Worm (Caenorhabditis elegans) whole organism, L4 larva: ENCODE data around the gene C02F5.10.
A peak's percentile ranks its signal among the peaks of the same experiment; 100 is the strongest.

Experiments used
- aly-2 ChIP-seq: sonication (generic microtip); optimal IDR thresholded peaks from 2 replicates; lab custom pipeline; 2018; ENCODE audit warnings: missing biosample characterization, missing genetic modification characterization
- lin-39 ChIP-seq: fragments of 150-350 bp; optimal IDR thresholded peaks from 2 replicates; lab custom pipeline; 2014; ENCODE audit warnings: missing biosample characterization, missing genetic modification reagents, missing genetic modification characterization
- lir-3 ChIP-seq: sonication (generic microtip); optimal IDR thresholded peaks from 2 replicates; lab custom pipeline; 2016; ENCODE audit warnings: mild to moderate bottlenecking, missing genetic modification characterization, missing compliant biosample characterization
- mdl-1 ChIP-seq, 2 experiments: fragments of 150-350 bp in 1 of 2; sonication (generic microtip) in 1 of 2; optimal IDR thresholded peaks; 2 replicates each; lab custom pipeline; 2014 to 2017; ENCODE audit warnings: missing biosample characterization in 2 of 2, missing genetic modification characterization in 2 of 2
- mdt-29 ChIP-seq: fragments of 200-800 bp; sonication (Bioruptor generic); IDR thresholded peaks from 2 replicates; pipeline ENCODE4 v1.3.6; 2022; ENCODE audit warnings: missing genetic modification reagents, missing genetic modification characterization, missing compliant biosample characterization
- nhr-28 ChIP-seq: fragments of 150-350 bp; optimal IDR thresholded peaks from 2 replicates; lab custom pipeline; 2014; ENCODE audit warnings: missing biosample characterization, missing genetic modification characterization

- TF ChIP-seq aly-2 (no peak), mdt-29 (GFP tag; lab: Robert Waterston, UW) (no peak), mdl-1 (tag; optimal IDR thresholded peaks at IDR 0.05; lab: Kevin White, UChicago) (no peak), lir-3 (no peak), nhr-28 (tag; lab: Kevin White, UChicago) (peak; percentile 74), lin-39 (tag; lab: Kevin White, UChicago) (no peak)
These were observed 42.2 kb upstream of the C02F5.10 start for ce11 chrIII:8291268-8292032.
